Fruit fly (Drosophila melanogaster) whole organism, adult: ENCODE measurements around the gene CSN6.

Source experiments
- CG12768 ChIP-seq: fragments of 200-800 bp; sonication (Bioruptor generic); optimal IDR thresholded peaks from 2 replicates; lab custom pipeline; 2017; ENCODE audit warnings: missing biosample characterization, missing genetic modification characterization, mild to moderate bottlenecking, moderate library complexity, missing genetic modification reagents
- CG1620 ChIP-seq: fragments of 200-800 bp; sonication (Bioruptor generic); optimal IDR thresholded peaks from 2 replicates; lab custom pipeline; 2016; ENCODE audit warnings: missing biosample characterization, missing genetic modification characterization
- CG33017 ChIP-seq: fragments of 200-800 bp; sonication (Bioruptor generic); optimal IDR thresholded peaks from 2 replicates; lab custom pipeline; 2018; ENCODE audit warnings: missing biosample characterization, mild to moderate bottlenecking, missing genetic modification characterization, moderate library complexity
- CG5204 ChIP-seq: fragments of 200-800 bp; sonication (Bioruptor generic); optimal IDR thresholded peaks from 2 replicates; lab custom pipeline; 2016; ENCODE audit warnings: missing biosample characterization, missing genetic modification characterization
- CG7101 ChIP-seq: fragments of 200-800 bp; sonication (Bioruptor generic); optimal IDR thresholded peaks from 2 replicates; lab custom pipeline; 2018; ENCODE audit warnings: missing biosample characterization, mild to moderate bottlenecking, missing genetic modification characterization, moderate library complexity
- Hr96 ChIP-seq: fragments of 200-800 bp; sonication (Bioruptor generic); optimal IDR thresholded peaks from 2 replicates; lab custom pipeline; 2016; ENCODE audit warnings: missing biosample characterization, missing genetic modification characterization
- Mnt ChIP-seq: fragments of 200-800 bp; sonication (Bioruptor generic); optimal IDR thresholded peaks from 2 replicates; lab custom pipeline; 2016; ENCODE audit warnings: missing biosample characterization, mild to moderate bottlenecking, missing genetic modification characterization
- bab1 ChIP-seq: fragments of 200-800 bp; sonication (Bioruptor generic); optimal IDR thresholded peaks from 3 replicates; lab custom pipeline; 2019; ENCODE audit warnings: missing biosample characterization, mild to moderate bottlenecking, missing genetic modification characterization, moderate library complexity
- pad ChIP-seq: fragments of 200-800 bp; sonication (Bioruptor generic); optimal IDR thresholded peaks from 3 replicates; lab custom pipeline; 2017; ENCODE audit warnings: missing biosample characterization, missing genetic modification characterization, mild to moderate bottlenecking, moderate library complexity, missing genetic modification reagents
- toe ChIP-seq: fragments of 200-800 bp; sonication (Bioruptor generic); optimal IDR thresholded peaks from 2 replicates; lab custom pipeline; 2016; ENCODE audit warnings: missing biosample characterization, missing genetic modification characterization

- TF ChIP-seq CG12768 (GFP tag; lab: Kevin White, UChicago) (no peak), Mnt (GFP tag; lab: Kevin White, UChicago) (no peak), bab1 (GFP tag; lab: Kevin White, UChicago) (no peak), CG1620 (no peak), Hr96 (GFP tag; lab: Kevin White, UChicago) (no peak), pad (GFP tag; lab: Kevin White, UChicago) (no peak), CG7101 (no peak), CG5204 (GFP tag; lab: Kevin White, UChicago) (no peak), toe (no peak), CG33017 (tag; lab: Kevin White, UChicago) (no peak)
Observed at dm6 chr3R:22569888-22570287, 10.7 kb upstream of the CSN6 start, which contains the start of gene CG33110.
